Worm (Caenorhabditis elegans) whole organism, mixed stage, embryonic: ENCODE data around the gene F42G10.1.

Experiments used
- blmp-1 ChIP-seq: fragments of 150-350 bp; optimal IDR thresholded peaks from 2 replicates; lab custom pipeline; 2014; ENCODE audit warnings: missing biosample characterization, missing genetic modification characterization
- ces-1 ChIP-seq: fragments of 150-350 bp; optimal IDR thresholded peaks from 2 replicates; lab custom pipeline; 2014; ENCODE audit warnings: missing biosample characterization, missing genetic modification reagents, missing genetic modification characterization
- cnd-1 ChIP-seq: fragments of 200-800 bp; sonication (Bioruptor generic); optimal IDR thresholded peaks from 2 replicates; lab custom pipeline; 2018; ENCODE audit warnings: mild to moderate bottlenecking, missing genetic modification characterization, missing compliant biosample characterization
- elt-1 ChIP-seq: sonication (generic microtip); optimal IDR thresholded peaks from 2 replicates; lab custom pipeline; 2017; ENCODE audit warnings: missing genetic modification characterization, mild to moderate bottlenecking, missing compliant biosample characterization, antibody characterized with exemption, moderate library complexity, borderline replicate concordance; ENCODE audit not compliant: insufficient read depth
- flh-1 ChIP-seq: fragments of 200-800 bp; sonication (Bioruptor generic); optimal IDR thresholded peaks from 2 replicates; lab custom pipeline; 2018; ENCODE audit warnings: mild to moderate bottlenecking, missing genetic modification characterization, moderate library complexity, missing compliant biosample characterization
- hlh-1 ChIP-seq: fragments of 150-350 bp; optimal IDR thresholded peaks from 2 replicates; lab custom pipeline; 2014; ENCODE audit warnings: missing biosample characterization, missing genetic modification reagents, missing genetic modification characterization
- lsy-2 ChIP-seq: fragments of 150-350 bp; optimal IDR thresholded peaks from 2 replicates; lab custom pipeline; 2014; ENCODE audit warnings: missing biosample characterization, missing genetic modification characterization
- mep-1 ChIP-seq: fragments of 150-350 bp; optimal IDR thresholded peaks from 2 replicates; lab custom pipeline; 2017; ENCODE audit warnings: missing biosample characterization, missing genetic modification reagents, missing genetic modification characterization, inconsistent platforms
- pha-4 ChIP-seq: fragments of 150-350 bp; optimal IDR thresholded peaks from 2 replicates; lab custom pipeline; 2018; ENCODE audit warnings: missing biosample characterization, missing genetic modification reagents, missing genetic modification characterization
- snpc-4 ChIP-seq: fragments of 150-350 bp; optimal IDR thresholded peaks from 2 replicates; lab custom pipeline; 2014; ENCODE audit warnings: missing biosample characterization, missing genetic modification characterization
- sptf-1 ChIP-seq: sonication (generic microtip); optimal IDR thresholded peaks from 2 replicates; lab custom pipeline; 2017; ENCODE audit warnings: mild to moderate bottlenecking, missing genetic modification characterization, moderate library complexity, missing compliant biosample characterization
- unc-39 ChIP-seq: fragments of 150-350 bp; optimal IDR thresholded peaks from 2 replicates; lab custom pipeline; 2014; ENCODE audit warnings: missing biosample characterization, missing genetic modification characterization
- unc-62 ChIP-seq: fragments of 150-350 bp; optimal IDR thresholded peaks from 2 replicates; lab custom pipeline; 2014; ENCODE audit warnings: missing biosample characterization, missing genetic modification reagents, missing genetic modification characterization
- ztf-11 ChIP-seq: fragments of 150-350 bp; optimal IDR thresholded peaks from 2 replicates; lab custom pipeline; 2014; ENCODE audit warnings: missing biosample characterization, missing genetic modification characterization

- TF ChIP-seq unc-62 (GFP tag; lab: Kevin White, UChicago): no peak
- TF ChIP-seq blmp-1 (tag; lab: Kevin White, UChicago): no peak
- no peak for TF ChIP-seq lsy-2
- TF ChIP-seq cnd-1 (tag; lab: Kevin White, UChicago): no peak
- no peak for TF ChIP-seq sptf-1 (tag; lab: Kevin White, UChicago)
- TF ChIP-seq snpc-4 (tag; lab: Kevin White, UChicago): no peak
- TF ChIP-seq ztf-11 (tag; lab: Kevin White, UChicago): no peak
- no peak for TF ChIP-seq pha-4 (tag; lab: Kevin White, UChicago)
- no peak for TF ChIP-seq hlh-1 (tag; lab: Kevin White, UChicago)
- TF ChIP-seq unc-39 (tag; lab: Kevin White, UChicago): no peak
- no peak for TF ChIP-seq mep-1 (tag; lab: Kevin White, UChicago)
- no peak for TF ChIP-seq elt-1
- TF ChIP-seq flh-1 (GFP tag; lab: Kevin White, UChicago): no peak
- TF ChIP-seq ces-1 (GFP tag; lab: Kevin White, UChicago): no peak
Measured at ce11 chrX:10044473-10044872, 22.5 kb upstream of the F42G10.1 start.
